Worm (Caenorhabditis elegans) whole organism, L3 larva: ENCODE results near the gene ZK418.11.

Experiments
- nhr-11 ChIP-seq: fragments of 150-350 bp; optimal IDR thresholded peaks from 2 replicates; lab custom pipeline; 2014; ENCODE audit warnings: missing biosample characterization, missing genetic modification characterization
- unc-39 ChIP-seq: sonication (generic microtip); optimal IDR thresholded peaks from 4 replicates; lab custom pipeline; 2017; ENCODE audit warnings: missing biosample characterization, missing genetic modification characterization

DNA sequence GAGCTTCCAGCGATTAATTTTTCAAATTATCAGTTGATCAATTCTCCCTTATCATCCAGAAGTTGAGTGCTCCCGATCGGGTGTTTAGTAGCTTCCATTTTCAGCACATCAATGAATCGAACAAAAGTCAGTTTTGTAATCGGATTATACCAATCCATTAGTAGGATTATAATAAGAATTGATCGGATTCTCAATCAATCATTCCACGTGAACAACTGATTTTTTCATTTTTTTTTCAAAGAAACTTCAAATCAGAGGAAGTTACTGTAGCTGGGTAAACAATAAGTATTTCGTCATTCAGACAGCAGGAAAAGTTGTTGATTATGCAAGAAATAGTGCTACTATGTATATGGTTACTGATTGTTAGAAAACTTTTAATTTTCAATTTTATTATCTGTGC, 6.8 kb downstream of the ZK418.11 start:
- TF ChIP-seq nhr-11 (tag; lab: Kevin White, UChicago) (no peak), unc-39 (tag; lab: Kevin White, UChicago) (no peak)
